Worm (Caenorhabditis elegans): ENCODE data around the gene C08G5.7.

Gene C08G5.7

DNA sequence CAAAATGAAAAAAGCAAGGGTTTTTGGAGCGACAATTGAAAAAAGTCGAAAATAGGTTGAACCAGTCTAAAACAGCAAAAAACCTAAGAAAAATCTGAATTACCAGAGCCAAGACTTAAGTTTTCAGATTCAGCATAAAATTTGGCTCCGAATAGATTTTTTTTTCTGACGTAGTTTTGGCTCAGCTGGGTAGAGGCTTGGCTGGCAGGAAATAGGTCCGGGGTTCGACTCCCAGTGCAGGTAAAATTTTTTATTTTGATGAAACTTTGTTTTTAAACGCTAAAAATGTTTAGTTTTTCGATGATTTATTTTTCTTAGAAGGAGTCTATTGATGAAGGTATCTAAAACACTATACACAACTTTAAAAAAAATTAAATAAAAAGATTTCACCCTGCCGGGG is 10.1 kb downstream of the C08G5.7 start:
- TF ChIP-seq xbp-1 (tag; optimal IDR thresholded peaks at IDR 0.05) (no peak), irx-1 (tag; optimal IDR thresholded peaks at IDR 0.05) (no peak), ztf-4 (tag; optimal IDR thresholded peaks at IDR 0.05) (no peak), unc-86 (tag; optimal IDR thresholded peaks at IDR 0.05) (no peak), ceh-63 (GFP tag; optimal IDR thresholded peaks at IDR 0.05) (no peak), ama-1 (optimal IDR thresholded peaks at IDR 0.05) (no peak)

DNA sequence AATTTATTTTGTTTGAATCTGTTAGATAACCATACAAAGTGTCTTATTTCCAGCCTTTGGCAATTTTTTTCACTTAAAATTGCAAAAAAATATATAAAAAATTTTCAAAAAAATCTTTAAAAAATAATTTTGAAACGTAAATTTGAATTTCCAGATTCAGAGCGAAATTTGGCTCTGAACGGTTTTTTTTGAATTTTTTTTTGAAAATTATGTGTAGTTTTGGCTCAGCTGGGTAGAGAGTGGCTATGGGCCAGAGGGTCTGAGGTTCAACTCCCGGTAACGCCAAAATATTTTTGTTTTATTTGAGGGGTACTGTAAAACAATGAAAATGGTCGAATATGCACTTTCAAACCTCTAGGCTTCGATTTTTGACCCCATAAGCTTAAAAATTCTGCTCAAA is 11.7 kb downstream of the C08G5.7 start:
- TF ChIP-seq F16B12.6 (tag; optimal IDR thresholded peaks at IDR 0.05) (no peak), sptf-1 (tag; optimal IDR thresholded peaks at IDR 0.05) (no peak), tbx-2 (tag; optimal IDR thresholded peaks at IDR 0.05) (no peak), nhr-19 (GFP tag; conservative IDR thresholded peaks at IDR 0.05) (no peak), sup-37 (GFP tag; optimal IDR thresholded peaks at IDR 0.05) (no peak), snpc-4 (tag; optimal IDR thresholded peaks at IDR 0.05) (no peak)

DNA sequence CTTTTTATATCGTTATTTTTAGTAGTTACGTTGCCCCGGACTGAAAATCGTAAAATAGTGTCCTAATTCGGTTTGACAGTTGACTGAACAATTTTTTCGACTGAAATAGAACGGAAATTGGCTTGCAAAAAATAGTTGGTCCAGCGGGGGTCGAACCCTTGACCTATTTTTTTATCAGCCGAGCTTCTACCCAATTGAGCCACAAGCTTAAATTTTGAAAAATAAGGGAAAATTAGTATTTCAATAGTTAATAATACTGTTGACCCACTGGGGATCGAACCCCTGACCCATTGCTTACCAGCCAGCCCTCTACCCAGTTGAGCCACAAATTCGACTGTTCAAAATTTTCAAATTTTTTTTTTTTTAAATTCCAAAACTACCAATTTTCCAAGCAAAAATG is 13.3 kb downstream of the C08G5.7 start:
- TF ChIP-seq ceh-8 (GFP tag; optimal IDR thresholded peaks at IDR 0.05) (no peak), efl-1 (optimal IDR thresholded peaks at IDR 0.05) (no peak), efl-1 (GFP tag; optimal IDR thresholded peaks at IDR 0.05 in 1 of 2) (peak in 1 of 2 experiments; percentile 66)

DNA sequence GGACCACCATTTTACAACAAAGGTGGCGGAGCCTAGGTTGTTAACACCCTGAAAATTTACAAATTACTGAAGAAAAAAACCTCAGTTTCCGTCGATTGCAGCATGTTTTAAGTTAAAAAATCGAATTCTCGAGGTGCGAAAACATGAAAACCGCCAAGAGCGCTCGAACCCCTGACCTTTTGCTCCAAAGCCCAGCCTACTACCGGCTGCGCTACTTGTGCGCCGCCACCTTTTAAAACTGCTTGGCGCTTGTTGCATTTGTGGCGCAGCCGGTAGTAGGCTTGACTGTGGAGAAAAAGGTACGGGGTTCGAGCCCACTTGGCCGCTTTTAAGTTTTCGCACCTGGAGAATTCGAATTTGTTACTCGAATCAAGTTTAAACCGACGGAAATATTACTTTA is 15.0 kb downstream of the C08G5.7 start, which contains the start of gene snt-6:
Gene snt-6 (minus strand): TSS at position 58 of the 400 bp plus-strand sequence.
- TF ChIP-seq unc-86 (tag; optimal IDR thresholded peaks at IDR 0.05), result no peak
- no peak for TF ChIP-seq skn-1 (tag; optimal IDR thresholded peaks at IDR 0.05)
- TF ChIP-seq lir-3 (tag; optimal IDR thresholded peaks at IDR 0.05; ENCODE audit: poor library complexity), result no peak
- TF ChIP-seq aly-2 (tag; optimal IDR thresholded peaks at IDR 0.05), result no peak
- no peak for TF ChIP-seq hlh-4 (tag; optimal IDR thresholded peaks at IDR 0.05)
- no peak for TF ChIP-seq ceh-90 (tag; optimal IDR thresholded peaks at IDR 0.05)
- TF ChIP-seq alr-1 (tag; optimal IDR thresholded peaks at IDR 0.05; ENCODE audit: borderline replicate concordance), result no peak
- TF ChIP-seq egl-27 (tag; optimal IDR thresholded peaks at IDR 0.05), result no peak
- no peak for TF ChIP-seq nhr-47 (tag; optimal IDR thresholded peaks at IDR 0.05)
- TF ChIP-seq ztf-4 (tag; optimal IDR thresholded peaks at IDR 0.05), result no peak
- TF ChIP-seq C34B4.2 (tag; optimal IDR thresholded peaks at IDR 0.05), result no peak
- TF ChIP-seq nhr-77 (tag; optimal IDR thresholded peaks at IDR 0.05), result no peak
- TF ChIP-seq nhr-12 (tag; optimal IDR thresholded peaks at IDR 0.05), result no peak
- TF ChIP-seq ceh-63 (GFP tag; optimal IDR thresholded peaks at IDR 0.05), result no peak
- no peak for TF ChIP-seq mdl-1 (tag; optimal IDR thresholded peaks at IDR 0.05)

DNA sequence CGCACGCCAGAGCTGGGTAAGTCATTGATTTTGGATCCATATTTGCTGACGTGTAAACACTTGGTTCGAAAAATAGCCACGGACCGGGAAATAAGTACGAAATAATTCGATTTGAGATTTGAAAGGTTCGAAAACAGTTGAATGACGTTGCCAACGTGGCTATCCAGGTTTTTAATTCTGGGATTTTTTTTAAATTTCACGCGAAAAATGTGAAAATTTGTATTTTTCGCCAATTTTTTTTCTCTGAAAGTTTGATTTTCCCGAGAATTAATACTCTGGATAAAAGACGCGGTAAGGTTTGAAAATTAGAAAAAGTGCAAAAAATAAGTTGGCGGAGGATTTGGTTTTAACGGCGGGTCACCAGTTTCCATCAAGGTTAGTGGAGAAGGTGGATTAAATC is 24.3 kb downstream of the C08G5.7 start, which contains the start of gene fbxc-48:
Gene fbxc-48 (minus strand): TSS at position 101 of the 400 bp plus-strand sequence.
- TF ChIP-seq C34B4.2 (tag; optimal IDR thresholded peaks at IDR 0.05) (no peak), unc-30 (tag; optimal IDR thresholded peaks at IDR 0.05) (no peak), nhr-76 (tag; optimal IDR thresholded peaks at IDR 0.05) (no peak), unc-86 (tag; optimal IDR thresholded peaks at IDR 0.05) (no peak), nhr-20 (tag; optimal IDR thresholded peaks at IDR 0.05) (no peak), isw-1 (GFP tag; IDR thresholded peaks at IDR 0.05) (no peak), sptf-1 (tag; optimal IDR thresholded peaks at IDR 0.05) (no peak), lin-35 (GFP tag; optimal IDR thresholded peaks at IDR 0.05) (no peak), ceh-88 (GFP tag; IDR thresholded peaks at IDR 0.05) (no peak), nhr-237 (tag; optimal IDR thresholded peaks at IDR 0.05) (no peak), ets-5 (GFP tag; IDR thresholded peaks at IDR 0.05) (no peak), unc-62 (GFP tag; optimal IDR thresholded peaks at IDR 0.05) (no peak), nhr-84 (tag; optimal IDR thresholded peaks at IDR 0.05) (no peak)
